Worm (Caenorhabditis elegans) whole organism, L1 larva: ENCODE results near the gene F55A4.13.
A peak's percentile ranks its signal among the peaks of the same experiment; 100 is the strongest.

ENCODE experiments used
- C04F5.9 ChIP-seq: sonication (generic microtip); optimal IDR thresholded peaks from 2 replicates; lab custom pipeline; 2016; ENCODE audit warnings: missing genetic modification characterization, missing compliant biosample characterization
- C16A3.4 ChIP-seq: fragments of 150-350 bp; optimal IDR thresholded peaks from 2 replicates; lab custom pipeline; 2014; ENCODE audit warnings: missing biosample characterization, missing genetic modification characterization
- blmp-1 ChIP-seq: fragments of 150-350 bp; optimal IDR thresholded peaks from 2 replicates; lab custom pipeline; 2014; ENCODE audit warnings: missing biosample characterization, missing genetic modification characterization
- ceh-63 ChIP-seq: fragments of 200-800 bp; sonication (Bioruptor generic); optimal IDR thresholded peaks from 2 replicates; lab custom pipeline; 2018; ENCODE audit warnings: mild to moderate bottlenecking, missing genetic modification characterization, missing compliant biosample characterization
- ceh-8 ChIP-seq: fragments of 200-800 bp; sonication (Bioruptor generic); optimal IDR thresholded peaks from 2 replicates; lab custom pipeline; 2018; ENCODE audit warnings: mild to moderate bottlenecking, missing genetic modification characterization, moderate library complexity, missing compliant biosample characterization
- dsc-1 ChIP-seq: sonication (generic microtip); optimal IDR thresholded peaks from 2 replicates; lab custom pipeline; 2016; ENCODE audit warnings: mild to moderate bottlenecking, missing genetic modification characterization, missing compliant biosample characterization
- efl-1 ChIP-seq, 4 experiments: fragments of 150-350 bp; optimal IDR thresholded peaks in 3 of 4; peaks in 1 of 4; 1 replicate in 1 of 4; 2 replicates in 3 of 4; lab custom pipeline; 2014; ENCODE audit warnings: missing biosample characterization in 2 of 4, missing genetic modification characterization in 2 of 4, missing genetic modification reagents in 2 of 4
- egl-27 ChIP-seq, 2 experiments: fragments of 150-350 bp in 1 of 2; sonication (generic microtip); optimal IDR thresholded peaks; 3 replicates each; lab custom pipeline; 2017 to 2018; ENCODE audit warnings: missing biosample characterization in 2 of 2, missing genetic modification characterization in 2 of 2, missing genetic modification reagents in 2 of 2
- elt-2 ChIP-seq: sonication (generic microtip); optimal IDR thresholded peaks from 2 replicates; lab custom pipeline; 2016; ENCODE audit warnings: missing genetic modification characterization, mild to moderate bottlenecking, inconsistent platforms, missing compliant biosample characterization, missing genetic modification reagents
- ets-5 ChIP-seq: fragments of 200-800 bp; sonication (Bioruptor generic); IDR thresholded peaks from 2 replicates; pipeline ENCODE4 v1.3.6; 2022; ENCODE audit warnings: missing genetic modification characterization, missing compliant biosample characterization
- grh-1 ChIP-seq: fragments of 200-800 bp; sonication (Bioruptor generic); IDR thresholded peaks from 2 replicates; pipeline ENCODE4 v1.3.6; 2022; ENCODE audit warnings: missing genetic modification reagents, missing genetic modification characterization, missing compliant biosample characterization
- hlh-17 ChIP-seq: fragments of 200-800 bp; sonication (Bioruptor generic); optimal IDR thresholded peaks from 2 replicates; lab custom pipeline; 2018; ENCODE audit warnings: missing genetic modification characterization, mild to moderate bottlenecking, missing compliant biosample characterization, moderate library complexity, borderline replicate concordance
- hlh-4 ChIP-seq: sonication (generic microtip); optimal IDR thresholded peaks from 2 replicates; lab custom pipeline; 2016; ENCODE audit warnings: mild to moderate bottlenecking, missing genetic modification characterization, missing compliant biosample characterization
- irx-1 ChIP-seq: sonication (generic microtip); optimal IDR thresholded peaks from 2 replicates; lab custom pipeline; 2016; ENCODE audit warnings: missing genetic modification characterization, missing compliant biosample characterization
- jun-1 ChIP-seq: fragments of 150-350 bp; optimal IDR thresholded peaks from 2 replicates; lab custom pipeline; 2014; ENCODE audit warnings: missing biosample characterization, missing genetic modification reagents, missing genetic modification characterization
- lin-13 ChIP-seq: fragments of 150-350 bp; optimal IDR thresholded peaks from 2 replicates; lab custom pipeline; 2014; ENCODE audit warnings: missing biosample characterization, missing genetic modification reagents, missing genetic modification characterization
- lin-35 ChIP-seq, 2 experiments: fragments of 150-350 bp; optimal IDR thresholded peaks; 2 replicates each; lab custom pipeline; 2014; ENCODE audit warnings: missing biosample characterization in 2 of 2, missing genetic modification characterization in 2 of 2, missing genetic modification reagents in 2 of 2
- lir-3 ChIP-seq: sonication (generic microtip); optimal IDR thresholded peaks from 2 replicates; lab custom pipeline; 2016; ENCODE audit warnings: mild to moderate bottlenecking, missing genetic modification characterization, moderate library complexity, missing compliant biosample characterization; ENCODE audit not compliant: poor library complexity
- lsy-2 ChIP-seq, 2 experiments: fragments of 150-350 bp; optimal IDR thresholded peaks; 2 replicates each; lab custom pipeline; 2014; ENCODE audit warnings: missing biosample characterization in 2 of 2, missing genetic modification characterization in 2 of 2
- mab-9 ChIP-seq: fragments of 200-800 bp; sonication (Bioruptor generic); IDR thresholded peaks from 2 replicates; pipeline ENCODE4 v1.3.6; 2022; ENCODE audit warnings: missing genetic modification reagents, missing genetic modification characterization, missing compliant biosample characterization
- mep-1 ChIP-seq: fragments of 150-350 bp; optimal IDR thresholded peaks from 2 replicates; lab custom pipeline; 2014; ENCODE audit warnings: missing biosample characterization, missing genetic modification characterization
- nhr-11 ChIP-seq: fragments of 150-350 bp; optimal IDR thresholded peaks from 2 replicates; lab custom pipeline; 2014; ENCODE audit warnings: missing biosample characterization, missing genetic modification characterization
- nhr-19 ChIP-seq: fragments of 200-800 bp; sonication (Bioruptor generic); conservative IDR thresholded peaks from 2 replicates; pipeline ENCODE4 v1.3.6; 2022; ENCODE audit warnings: missing genetic modification characterization, missing compliant biosample characterization
- nhr-237 ChIP-seq: fragments of 150-350 bp; optimal IDR thresholded peaks from 2 replicates; lab custom pipeline; 2014; ENCODE audit warnings: missing biosample characterization, missing genetic modification characterization
- nhr-47 ChIP-seq: sonication (generic microtip); optimal IDR thresholded peaks from 2 replicates; lab custom pipeline; 2016; ENCODE audit warnings: mild to moderate bottlenecking, missing genetic modification characterization, moderate library complexity, missing compliant biosample characterization
- nhr-71 ChIP-seq: sonication (generic microtip); optimal IDR thresholded peaks from 2 replicates; lab custom pipeline; 2016; ENCODE audit warnings: mild to moderate bottlenecking, missing genetic modification characterization, moderate library complexity, missing compliant biosample characterization
- nhr-84 ChIP-seq: sonication (generic microtip); optimal IDR thresholded peaks from 2 replicates; lab custom pipeline; 2017; ENCODE audit warnings: missing biosample characterization, missing genetic modification characterization
- nhr-85 ChIP-seq: sonication (generic microtip); peaks from one replicate; lab custom pipeline; 2016; ENCODE audit warnings: missing genetic modification characterization, inconsistent platforms, missing compliant biosample characterization
- nhr-90 ChIP-seq: sonication (generic microtip); optimal IDR thresholded peaks from 2 replicates; lab custom pipeline; 2016; ENCODE audit warnings: mild to moderate bottlenecking, missing genetic modification characterization, missing compliant biosample characterization; ENCODE audit not compliant: poor library complexity
- pag-3 ChIP-seq: sonication (generic microtip); optimal IDR thresholded peaks from 2 replicates; lab custom pipeline; 2017; ENCODE audit warnings: missing genetic modification characterization, mild to moderate bottlenecking, missing compliant biosample characterization, antibody characterized with exemption, borderline replicate concordance; ENCODE audit not compliant: insufficient read depth
- pqm-1 ChIP-seq: sonication (generic microtip); optimal IDR thresholded peaks from 3 replicates; lab custom pipeline; 2017; ENCODE audit warnings: missing biosample characterization, missing genetic modification characterization
- rnt-1 ChIP-seq: sonication (generic microtip); optimal IDR thresholded peaks from 2 replicates; lab custom pipeline; 2016; ENCODE audit warnings: mild to moderate bottlenecking, missing genetic modification characterization, moderate library complexity, missing compliant biosample characterization
- skn-1 ChIP-seq: fragments of 150-350 bp; optimal IDR thresholded peaks from 2 replicates; lab custom pipeline; 2014; ENCODE audit warnings: missing biosample characterization, missing genetic modification characterization
- snpc-4 ChIP-seq: fragments of 150-350 bp; optimal IDR thresholded peaks from 2 replicates; lab custom pipeline; 2014; ENCODE audit warnings: missing biosample characterization, missing genetic modification characterization
- snu-23 ChIP-seq: sonication (generic microtip); optimal IDR thresholded peaks from 2 replicates; lab custom pipeline; 2016; ENCODE audit warnings: missing genetic modification characterization, missing compliant biosample characterization
- sup-37 ChIP-seq: fragments of 200-800 bp; sonication (Bioruptor generic); optimal IDR thresholded peaks from 2 replicates; lab custom pipeline; 2018; ENCODE audit warnings: mild to moderate bottlenecking, missing genetic modification characterization, missing compliant biosample characterization
- unc-130 ChIP-seq: fragments of 150-350 bp; optimal IDR thresholded peaks from 2 replicates; lab custom pipeline; 2017; ENCODE audit warnings: missing biosample characterization, missing genetic modification characterization, inconsistent platforms
- vab-15 ChIP-seq: sonication (generic microtip); optimal IDR thresholded peaks from 2 replicates; lab custom pipeline; 2017; ENCODE audit warnings: missing genotype, mild to moderate bottlenecking, missing genetic modification characterization, missing compliant biosample characterization
- zag-1 ChIP-seq: fragments of 150-350 bp; optimal IDR thresholded peaks from 2 replicates; lab custom pipeline; 2014; ENCODE audit warnings: missing biosample characterization, missing genetic modification characterization

The F55A4.13 gene

DNA sequence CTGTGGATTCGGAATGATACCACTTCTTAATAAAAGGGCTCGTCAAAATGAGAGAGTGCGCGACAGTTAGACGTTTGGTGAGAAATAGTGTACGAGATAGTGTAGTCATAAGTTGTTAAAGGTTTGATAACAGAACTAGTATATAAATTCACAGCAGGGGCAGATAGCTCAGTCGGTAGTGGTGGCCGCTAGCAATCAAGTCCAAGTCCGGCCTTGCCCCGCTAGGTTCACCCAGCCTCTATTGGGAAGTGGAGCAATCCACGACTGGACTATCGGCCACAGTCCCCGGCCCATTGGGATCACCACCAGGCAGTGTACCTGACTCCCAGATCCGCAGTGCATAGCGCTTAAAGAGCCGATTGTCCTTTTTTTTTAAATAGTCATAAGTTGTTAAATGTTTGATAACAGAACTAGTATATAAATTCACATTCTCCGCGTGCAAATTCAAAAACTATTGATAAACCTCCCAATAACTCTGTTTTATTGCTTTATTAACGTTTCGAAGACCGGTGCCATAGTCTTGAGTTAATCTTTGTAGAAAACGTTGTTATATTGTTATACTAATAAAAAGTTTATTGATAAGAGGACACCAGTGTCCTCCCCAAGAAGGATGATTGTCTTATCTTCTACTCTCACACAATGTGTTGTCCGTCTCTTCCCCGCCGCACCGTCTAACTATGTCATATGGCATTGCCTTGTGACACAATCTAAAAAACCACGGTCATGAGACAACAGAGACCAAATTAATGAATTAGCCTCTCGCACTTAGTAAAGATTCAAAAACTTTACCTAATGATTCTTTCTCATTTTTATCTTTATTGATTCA is 6.5 kb downstream of the F55A4.13 start (continued):
- peak; percentile 1 to 16 for TF ChIP-seq efl-1 (optimal IDR thresholded peaks at IDR 0.05; lab: Kevin White, UChicago)
- peak in 1 of 2 experiments; percentile 91 for TF ChIP-seq efl-1 (GFP tag; optimal IDR thresholded peaks at IDR 0.05 in 1 of 2; lab: Kevin White, UChicago)
- TF ChIP-seq nhr-19 (GFP tag; lab: Robert Waterston, UW) = peak; percentile 81
- no peak for TF ChIP-seq nhr-84 (tag; lab: Kevin White, UChicago)
- TF ChIP-seq pag-3 (tag; lab: Kevin White, UChicago) = peak; percentile 21
- TF ChIP-seq lin-13 (GFP tag; lab: Kevin White, UChicago) = peak; percentile 26
- TF ChIP-seq pqm-1 = no peak
- peak; percentile 34 to 62 for TF ChIP-seq lsy-2 (tag; optimal IDR thresholded peaks at IDR 0.05; lab: Kevin White, UChicago)
- peak; percentile 33 for TF ChIP-seq rnt-1
- TF ChIP-seq grh-1 (GFP tag; lab: Robert Waterston, UW) = peak; percentile 45; the same call in 1 of the 2 replicates
- peak; percentile 79 for TF ChIP-seq nhr-90 (tag; lab: Kevin White, UChicago)
- no peak for TF ChIP-seq nhr-237 (tag; lab: Kevin White, UChicago)
- peak; percentile 38 for TF ChIP-seq C16A3.4
- TF ChIP-seq nhr-11 = no peak
- no peak for TF ChIP-seq unc-130 (tag; lab: Kevin White, UChicago)
- TF ChIP-seq sup-37 (GFP tag; lab: Kevin White, UChicago) = no peak
- no peak for TF ChIP-seq ceh-63 (GFP tag; lab: Kevin White, UChicago)
- peak in 1 of 2 experiments; percentile 76 for TF ChIP-seq lin-35 (GFP tag; optimal IDR thresholded peaks at IDR 0.05; lab: Kevin White, UChicago)
- peak; percentile 9 for TF ChIP-seq jun-1 (tag; lab: Kevin White, UChicago)

- no peak for TF ChIP-seq lir-3 (tag; lab: Kevin White, UChicago)
- peak; percentile 17 for TF ChIP-seq elt-2 (tag; lab: Kevin White, UChicago)
Measured at ce11 chrX:1009512-1009911, 7.8 kb downstream of the F55A4.13 start.

- peak; percentile 81 for TF ChIP-seq nhr-85 (tag; lab: Kevin White, UChicago)
- no peak for TF ChIP-seq C04F5.9 (tag; lab: Kevin White, UChicago)
- peak; percentile 25 for TF ChIP-seq mep-1
- TF ChIP-seq ceh-8 (GFP tag; lab: Kevin White, UChicago) = peak; percentile 27
- TF ChIP-seq mab-9 = no peak
- peak; percentile 29 for TF ChIP-seq blmp-1 (tag; lab: Kevin White, UChicago)
- TF ChIP-seq ets-5 (GFP tag; lab: Robert Waterston, UW) = no peak
Measured at ce11 chrX:1005026-1005425, 12.3 kb downstream of the F55A4.13 start.

ce11 chrX:1004037-1004436 is 13.3 kb downstream of the F55A4.13 start, which contains the start of gene cutl-21:
TSS of gene cutl-21 (plus strand) at chrX:1004337.
- TF ChIP-seq vab-15 (no peak), nhr-47 (tag; lab: Kevin White, UChicago) (no peak), lsy-2 (tag; optimal IDR thresholded peaks at IDR 0.05; lab: Kevin White, UChicago) (no peak), dsc-1 (tag; lab: Kevin White, UChicago) (no peak), lir-3 (tag; lab: Kevin White, UChicago) (no peak), egl-27 (tag; optimal IDR thresholded peaks at IDR 0.05; lab: Kevin White, UChicago) (no peak)

DNA sequence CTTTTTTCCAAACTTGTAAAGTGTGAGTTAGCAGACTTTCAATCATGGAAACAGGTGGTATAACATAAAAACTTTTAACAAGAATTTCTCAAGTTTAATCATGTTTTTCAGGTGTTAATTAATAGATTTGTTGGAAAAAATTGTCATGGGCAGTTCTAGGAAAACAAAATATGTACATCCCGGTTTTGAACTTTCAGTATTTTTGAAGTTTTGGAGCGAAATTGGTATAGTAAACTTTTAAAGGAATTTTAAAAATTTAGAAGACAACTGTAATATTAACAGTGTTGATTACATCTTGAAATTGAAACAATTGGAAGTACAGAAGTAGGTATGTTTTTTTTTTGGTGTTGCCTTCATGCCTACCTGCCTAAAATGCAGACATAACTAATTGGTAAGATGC is 22.7 kb downstream of the F55A4.13 start:
- TF ChIP-seq ets-5 (GFP tag; lab: Robert Waterston, UW) (no peak), snu-23 (no peak), lsy-2 (tag; optimal IDR thresholded peaks at IDR 0.05; lab: Kevin White, UChicago) (no peak), nhr-71 (tag; lab: Kevin White, UChicago) (peak; percentile 33), irx-1 (tag; lab: Kevin White, UChicago) (no peak), snpc-4 (no peak), nhr-47 (tag; lab: Kevin White, UChicago) (peak; percentile 1), zag-1 (no peak), nhr-19 (GFP tag; lab: Robert Waterston, UW) (no peak), hlh-4 (tag; lab: Kevin White, UChicago) (peak; percentile 68), skn-1 (tag; lab: Kevin White, UChicago) (no peak), hlh-17 (GFP tag; lab: Kevin White, UChicago) (no peak)
- TF ChIP-seq, all 84 proteins: peak for 3
